Worm (Caenorhabditis elegans): ENCODE data around the gene cng-2.

ce11 chrIV:2002290-2002689, 34.7 kb upstream of the cng-2 start:
- no peak for TF ChIP-seq irx-1 (tag; optimal IDR thresholded peaks at IDR 0.05)
- TF ChIP-seq nhr-237 (tag; optimal IDR thresholded peaks at IDR 0.05): no peak
- no peak for TF ChIP-seq nhr-71 (tag; optimal IDR thresholded peaks at IDR 0.05)
- no peak for TF ChIP-seq C16A3.4 (tag; optimal IDR thresholded peaks at IDR 0.05)
- TF ChIP-seq elt-3 (tag; optimal IDR thresholded peaks at IDR 0.05): no peak
- TF ChIP-seq hlh-4 (tag; optimal IDR thresholded peaks at IDR 0.05): no peak
- TF ChIP-seq mef-2 (tag; optimal IDR thresholded peaks at IDR 0.05): no peak
- TF ChIP-seq ceh-90 (tag; optimal IDR thresholded peaks at IDR 0.05): no peak
- TF ChIP-seq mdl-1 (tag; optimal IDR thresholded peaks at IDR 0.05): no peak
- TF ChIP-seq snpc-4 (tag; optimal IDR thresholded peaks at IDR 0.05): no peak

All from whole organism, L1 larva.